Worm (Caenorhabditis elegans) whole organism, early embryonic: Measurements from ENCODE around the gene F54F7.9.

Experiments
- B0310.2 ChIP-seq: sonication (generic microtip); optimal IDR thresholded peaks from 2 replicates; lab custom pipeline; 2016; ENCODE audit warnings: mild to moderate bottlenecking, missing genetic modification characterization, missing compliant biosample characterization
- flt-1 ChIP-seq: fragments of 200-800 bp; sonication (Bioruptor generic); IDR thresholded peaks from 2 replicates; pipeline ENCODE4 v1.3.6; 2022; ENCODE audit warnings: missing genetic modification characterization, missing compliant biosample characterization
- hnd-1 ChIP-seq: sonication (generic microtip); optimal IDR thresholded peaks from 2 replicates; lab custom pipeline; 2016; ENCODE audit warnings: missing genetic modification characterization, missing compliant biosample characterization
- pes-1 ChIP-seq: fragments of 200-800 bp; sonication (Bioruptor generic); IDR thresholded peaks from 2 replicates; pipeline ENCODE4 v1.3.6; 2022; ENCODE audit warnings: missing genetic modification reagents, missing genetic modification characterization, missing compliant biosample characterization
- scrt-1 ChIP-seq: fragments of 200-800 bp; sonication (Bioruptor generic); IDR thresholded peaks from 2 replicates; pipeline ENCODE4 v1.3.6; 2022; ENCODE audit warnings: missing genetic modification characterization, missing compliant biosample characterization
- tbx-11 ChIP-seq: fragments of 200-800 bp; sonication (Bioruptor generic); IDR thresholded peaks from 2 replicates; pipeline ENCODE4 v1.3.6; 2022; ENCODE audit warnings: missing genetic modification characterization, missing compliant biosample characterization

- TF ChIP-seq flt-1 (GFP tag; lab: Robert Waterston, UW): no peak
- TF ChIP-seq B0310.2 (tag; lab: Kevin White, UChicago): no peak
- TF ChIP-seq hnd-1 (tag; lab: Kevin White, UChicago): no peak
- TF ChIP-seq pes-1 (GFP tag; lab: Robert Waterston, UW): no peak
- TF ChIP-seq scrt-1 (GFP tag; lab: Robert Waterston, UW): no peak
- no peak for TF ChIP-seq tbx-11
Measured at ce11 chrX:11869260-11869659, 20.7 kb upstream of the F54F7.9 start, which contains the start of gene dot-1.2.
